Worm (Caenorhabditis elegans) whole organism, L1 larva: Measurements from ENCODE around the gene tif-1A.
A peak's percentile ranks its signal among the peaks of the same experiment; 100 is the strongest.

ENCODE experiments used
- C34B4.2 ChIP-seq: sonication (generic microtip); optimal IDR thresholded peaks from 2 replicates; lab custom pipeline; 2017; ENCODE audit warnings: mild to moderate bottlenecking, missing genetic modification characterization, missing compliant biosample characterization
- aly-2 ChIP-seq: fragments of 150-350 bp; optimal IDR thresholded peaks from 2 replicates; lab custom pipeline; 2014; ENCODE audit warnings: missing biosample characterization, missing genetic modification characterization
- ama-1 ChIP-seq: fragments of 150-350 bp; optimal IDR thresholded peaks from 2 replicates; lab custom pipeline; 2014
- ceh-90 ChIP-seq: sonication (generic microtip); optimal IDR thresholded peaks from 2 replicates; lab custom pipeline; 2016; ENCODE audit warnings: missing genetic modification characterization, missing compliant biosample characterization
- dpl-1 ChIP-seq, 3 experiments: fragments of 150-350 bp in 2 of 3; sonication (generic microtip) in 1 of 3; optimal IDR thresholded peaks; 2 replicates each; lab custom pipeline; 2014 to 2017; ENCODE audit warnings: missing biosample characterization in 3 of 3, missing genetic modification characterization in 3 of 3, missing genetic modification reagents in 3 of 3
- lin-35 ChIP-seq, 2 experiments: fragments of 150-350 bp; optimal IDR thresholded peaks; 2 replicates each; lab custom pipeline; 2014; ENCODE audit warnings: missing biosample characterization in 2 of 2, missing genetic modification characterization in 2 of 2, missing genetic modification reagents in 2 of 2
- lin-39 ChIP-seq: fragments of 150-350 bp; optimal IDR thresholded peaks from 2 replicates; lab custom pipeline; 2014; ENCODE audit warnings: missing biosample characterization, missing genetic modification reagents, missing genetic modification characterization
- lir-3 ChIP-seq: sonication (generic microtip); optimal IDR thresholded peaks from 2 replicates; lab custom pipeline; 2016; ENCODE audit warnings: mild to moderate bottlenecking, missing genetic modification characterization, moderate library complexity, missing compliant biosample characterization; ENCODE audit not compliant: poor library complexity
- nhr-237 ChIP-seq: fragments of 150-350 bp; optimal IDR thresholded peaks from 2 replicates; lab custom pipeline; 2014; ENCODE audit warnings: missing biosample characterization, missing genetic modification characterization
- snu-23 ChIP-seq: sonication (generic microtip); optimal IDR thresholded peaks from 2 replicates; lab custom pipeline; 2016; ENCODE audit warnings: missing genetic modification characterization, missing compliant biosample characterization
- vab-15 ChIP-seq: sonication (generic microtip); optimal IDR thresholded peaks from 2 replicates; lab custom pipeline; 2017; ENCODE audit warnings: missing genotype, mild to moderate bottlenecking, missing genetic modification characterization, missing compliant biosample characterization

ce11 chrIII:3952058-3952457 is 51.9 kb downstream of the tif-1A start:
- TF ChIP-seq snu-23 (peak; percentile 11), ceh-90 (tag; lab: Kevin White, UChicago) (no peak), ama-1 (lab: Kevin White, UChicago) (no peak), aly-2 (tag; lab: Kevin White, UChicago) (no peak), C34B4.2 (tag; lab: Kevin White, UChicago) (no peak), lin-35 (GFP tag; optimal IDR thresholded peaks at IDR 0.05; lab: Kevin White, UChicago) (peak in 1 of 2 experiments; percentile 64), dpl-1 (GFP tag; optimal IDR thresholded peaks at IDR 0.05; lab: Kevin White, UChicago) (no peak), lir-3 (tag; lab: Kevin White, UChicago) (no peak), vab-15 (no peak), nhr-237 (tag; lab: Kevin White, UChicago) (no peak), lin-39 (tag; lab: Kevin White, UChicago) (no peak)
